Worm (Caenorhabditis elegans): ENCODE measurements around the gene F35C11.2.

DNA sequence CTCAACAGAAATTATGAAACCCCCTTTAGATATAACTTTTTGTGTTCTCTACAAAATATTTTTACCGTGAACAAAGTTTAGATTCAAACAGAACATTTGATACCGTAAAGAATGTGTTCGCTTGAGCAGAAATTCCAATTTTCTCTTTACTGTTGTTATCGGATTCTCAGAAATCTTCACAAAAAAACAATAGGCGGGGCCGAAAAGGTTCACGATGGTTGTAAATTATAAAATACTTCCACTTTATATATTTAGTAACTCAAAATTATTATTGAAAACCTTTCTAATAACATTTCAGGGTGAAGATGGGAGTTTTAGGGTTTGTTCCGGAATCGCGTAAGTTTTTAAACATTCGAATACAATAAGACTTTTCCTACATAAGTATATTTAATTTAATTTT lies 10.5 kb downstream of the F35C11.2 start, which contains the start of gene nlp-5:
- TF ChIP-seq lin-35 (GFP tag; optimal IDR thresholded peaks at IDR 0.05) (no peak), efl-1 (GFP tag; optimal IDR thresholded peaks at IDR 0.05) (no peak), ceh-91 (GFP tag; IDR thresholded peaks at IDR 0.05) (no peak), unc-62 (GFP tag; optimal IDR thresholded peaks at IDR 0.05) (no peak), C17E4.6 (GFP tag; IDR thresholded peaks at IDR 0.05) (no peak), ztf-18 (tag; optimal IDR thresholded peaks at IDR 0.05) (no peak), hrde-1 (tag; optimal IDR thresholded peaks at IDR 0.05; ENCODE audit: borderline replicate concordance) (no peak), pbrm-1 (GFP tag; IDR thresholded peaks at IDR 0.05) (no peak), xnd-1 (tag; optimal IDR thresholded peaks at IDR 0.05) (no peak), nhr-120 (GFP tag; IDR thresholded peaks at IDR 0.05) (no peak), bed-2 (GFP tag; IDR thresholded peaks at IDR 0.05) (no peak), snpc-4 (GFP tag; optimal IDR thresholded peaks at IDR 0.05) (no peak), snpc-4 (tag; optimal IDR thresholded peaks at IDR 0.05) (no peak), ama-1 (optimal IDR thresholded peaks at IDR 0.05) (no peak), ama-1 (GFP tag; optimal IDR thresholded peaks at IDR 0.05) (no peak)

All from whole organism, young adult.